Fruit fly (Drosophila melanogaster): ENCODE measurements around the gene nAChRbeta3.

Gene nAChRbeta3

DNA sequence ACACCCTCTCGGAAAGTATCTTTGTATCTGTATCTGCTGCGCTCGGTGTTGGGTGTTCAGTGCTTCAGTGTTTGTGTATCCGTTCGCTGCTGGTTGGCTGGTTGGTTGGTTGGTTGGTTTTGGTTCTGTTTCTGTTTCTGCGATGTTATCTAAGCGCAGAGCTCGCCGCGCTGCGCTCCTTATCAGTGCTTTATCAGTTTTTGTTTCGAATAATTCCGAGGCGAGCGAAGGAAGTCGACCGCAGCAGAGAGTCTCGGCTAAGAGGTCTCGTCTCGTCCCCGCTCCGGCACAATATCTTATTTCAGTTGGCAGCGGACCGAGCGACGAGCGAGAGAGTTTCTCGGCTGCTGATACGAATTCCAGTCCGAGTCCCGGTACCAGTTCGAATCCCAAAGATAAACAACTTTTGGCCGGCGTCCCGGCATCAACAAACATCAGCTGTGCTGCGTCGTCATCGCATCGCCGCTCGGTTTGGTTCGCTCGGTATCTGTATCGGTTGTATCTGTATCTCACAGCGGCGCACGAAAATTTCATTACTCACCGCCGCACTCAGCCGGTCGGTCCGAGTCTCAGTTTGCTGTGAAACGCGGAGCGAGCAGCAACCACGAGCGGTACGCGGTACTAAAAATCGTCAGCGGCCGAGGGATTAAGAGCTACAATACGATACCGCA is 21.6 kb upstream of the nAChRbeta3 start (continued):
- TF ChIP-seq CG11085 (GFP tag; IDR thresholded peaks at IDR 0.05) (0 out of 2 replicates have a peak, but pooled peaks have one; percentile 9), Kr (GFP tag; optimal IDR thresholded peaks at IDR 0.05) (no peak), CG34376 (GFP tag; optimal IDR thresholded peaks at IDR 0.05) (peak; percentile 89), en (GFP tag; optimal IDR thresholded peaks at IDR 0.05) (no peak), Nf-YB (GFP tag; optimal IDR thresholded peaks at IDR 0.05) (peak; percentile 93), danr (GFP tag; IDR thresholded peaks at IDR 0.05) (no peak), ci (GFP tag; IDR thresholded peaks at IDR 0.05) (peak; percentile 78; the same call in 2 of the 3 replicates), ash1 (GFP tag; optimal IDR thresholded peaks at IDR 0.05) (peak; percentile 35), CG7745 (tag; optimal IDR thresholded peaks at IDR 0.05) (peak; percentile 28), zfh1 (GFP tag; IDR thresholded peaks at IDR 0.05) (peak; percentile 59; the same call in 2 of the 3 replicates), btn (GFP tag; optimal IDR thresholded peaks at IDR 0.05) (peak; percentile 43), CG8924 (tag; optimal IDR thresholded peaks at IDR 0.05) (peak; percentile 42), CG2678 (tag; optimal IDR thresholded peaks at IDR 0.05) (peak; percentile 28), Max (GFP tag; optimal IDR thresholded peaks at IDR 0.05) (no peak), HmgZ (tag; optimal IDR thresholded peaks at IDR 0.05) (peak; percentile 49), PHDP (tag; optimal IDR thresholded peaks at IDR 0.05) (peak; percentile 28), oc (tag; optimal IDR thresholded peaks at IDR 0.05) (peak; percentile 90), CG8290 (GFP tag; optimal IDR thresholded peaks at IDR 0.05) (peak; percentile 21), CG8290 (tag; optimal IDR thresholded peaks at IDR 0.05) (peak in 1 of 2 experiments; percentile 80), vfl (GFP tag; optimal IDR thresholded peaks at IDR 0.05) (no peak), Drgx (GFP tag; IDR thresholded peaks at IDR 0.05) (no peak), CG6654 (GFP tag; optimal IDR thresholded peaks at IDR 0.05) (no peak), CG34422 (GFP tag; IDR thresholded peaks at IDR 0.05) (peak; percentile 92), CG8388 (GFP tag; optimal IDR thresholded peaks at IDR 0.05) (no peak), Camta (GFP tag; optimal IDR thresholded peaks at IDR 0.05) (peak; percentile 1), Fer3 (tag; optimal IDR thresholded peaks at IDR 0.05) (no peak), HmgD (GFP tag; optimal IDR thresholded peaks at IDR 0.05) (peak; percentile 31), fd102C (GFP tag; optimal IDR thresholded peaks at IDR 0.05) (peak; percentile 51), gsb (GFP tag; IDR thresholded peaks at IDR 0.05) (no peak), slou (GFP tag; optimal IDR thresholded peaks at IDR 0.05) (no peak), CG8765 (GFP tag; IDR thresholded peaks at IDR 0.05) (peak; percentile 32; the same call in 1 of the 2 replicates), CG1603 (tag; optimal IDR thresholded peaks at IDR 0.05) (peak; percentile 45), chinmo (GFP tag; IDR thresholded peaks at IDR 0.05; ENCODE audit: partially characterized antibody) (peak; percentile 92; the same call in 2 of the 4 replicates), Deaf1 (tag; optimal IDR thresholded peaks at IDR 0.05) (peak; percentile 99), Adf1 (GFP tag; IDR thresholded peaks at IDR 0.05) (peak; percentile 86), Dbx (GFP tag; IDR thresholded peaks at IDR 0.05) (peak; percentile 60; the same call in 2 of the 3 replicates), ab (GFP tag; optimal IDR thresholded peaks at IDR 0.05) (no peak), onecut (GFP tag; IDR thresholded peaks at IDR 0.05) (peak; percentile 16; the same call in 1 of the 2 replicates), CG17568 (GFP tag; optimal IDR thresholded peaks at IDR 0.05) (no peak), CG14050 (GFP tag; IDR thresholded peaks at IDR 0.05) (no peak; the same call in 2 of the 3 replicates), tin (GFP tag; optimal IDR thresholded peaks at IDR 0.05) (no peak), cad (GFP tag; optimal IDR thresholded peaks at IDR 0.05) (no peak), croc (GFP tag; conservative IDR thresholded peaks at IDR 0.05) (no peak), CG12659 (GFP tag; optimal IDR thresholded peaks at IDR 0.05) (peak; percentile 15), CG4854 (GFP tag; optimal IDR thresholded peaks at IDR 0.05) (no peak), crp (GFP tag; optimal IDR thresholded peaks at IDR 0.05) (peak; percentile 16 to 81), CG2129 (GFP tag; IDR thresholded peaks at IDR 0.05; ENCODE audit: partially characterized antibody) (peak; percentile 33; the same call in 1 of the 2 replicates), MESR4 (GFP tag; optimal IDR thresholded peaks at IDR 0.05) (peak; percentile 15), scrt (GFP tag; optimal IDR thresholded peaks at IDR 0.05) (peak; percentile 30), Antp (GFP tag; optimal IDR thresholded peaks at IDR 0.05) (peak; percentile 40)

All from whole organism, embryonic.